Fruit fly (Drosophila melanogaster) whole organism, embryonic: ENCODE data around the gene PolA1.

Experiments used
- CG10209 ChIP-seq: fragments of 200-800 bp; sonication (Bioruptor generic); optimal IDR thresholded peaks from 3 replicates; lab custom pipeline; 2017; ENCODE audit warnings: missing biosample characterization, mild to moderate bottlenecking, missing genetic modification characterization, missing genetic modification reagents
- CG10979 ChIP-seq: fragments of 200-800 bp; sonication (Bioruptor generic); optimal IDR thresholded peaks from 2 replicates; lab custom pipeline; 2018; ENCODE audit warnings: missing biosample characterization, mild to moderate bottlenecking, missing genetic modification characterization, moderate library complexity
- CG1233 ChIP-seq: fragments of 200-800 bp; sonication (Bioruptor generic); optimal IDR thresholded peaks from 4 replicates; lab custom pipeline; 2018; ENCODE audit warnings: missing biosample characterization, mild to moderate bottlenecking, missing genetic modification characterization
- CG14014 ChIP-seq: fragments of 200-800 bp; sonication (Bioruptor generic); IDR thresholded peaks from 2 replicates; pipeline ENCODE4 v1.3.6; 2022; ENCODE audit warnings: missing biosample characterization, missing genetic modification characterization
- CG15601 ChIP-seq: fragments of 200-800 bp; sonication (Bioruptor generic); optimal IDR thresholded peaks from 3 replicates; lab custom pipeline; 2019; ENCODE audit warnings: missing biosample characterization, mild to moderate bottlenecking, missing genetic modification characterization, moderate library complexity
- CG1602 ChIP-seq: fragments of 200-800 bp; sonication (Bioruptor generic); optimal IDR thresholded peaks from 3 replicates; lab custom pipeline; 2016; ENCODE audit warnings: missing biosample characterization, missing genetic modification characterization
- CG18262 ChIP-seq: fragments of 200-800 bp; optimal IDR thresholded peaks from 3 replicates; lab custom pipeline; 2019; ENCODE audit warnings: missing biosample characterization, mild to moderate bottlenecking, missing genetic modification characterization, moderate library complexity
- CG3726 ChIP-seq: fragments of 200-800 bp; sonication (Bioruptor generic); IDR thresholded peaks from 3 replicates; pipeline ENCODE4, ENCODE4 v1.3.6; 2022; ENCODE audit warnings: missing biosample characterization, missing genetic modification characterization
- CG4328 ChIP-seq: fragments of 200-800 bp; sonication (Bioruptor generic); optimal IDR thresholded peaks from 3 replicates; lab custom pipeline; 2017; ENCODE audit warnings: missing biosample characterization, missing genetic modification reagents, missing genetic modification characterization
- CG5180 ChIP-seq: fragments of 200-800 bp; sonication (Bioruptor generic); optimal IDR thresholded peaks from 3 replicates; lab custom pipeline; 2017; ENCODE audit warnings: missing biosample characterization, missing genetic modification characterization, mild to moderate bottlenecking, moderate library complexity, missing genetic modification reagents
- CG6689 ChIP-seq: fragments of 200-800 bp; sonication (Bioruptor generic); IDR thresholded peaks from 2 replicates; pipeline ENCODE4 v1.3.6; 2022; ENCODE audit warnings: missing biosample characterization, missing genetic modification characterization
- CG6765 ChIP-seq: fragments of 200-800 bp; sonication (Bioruptor generic); optimal IDR thresholded peaks from 3 replicates; lab custom pipeline; 2017; ENCODE audit warnings: missing biosample characterization, mild to moderate bottlenecking, missing genetic modification characterization
- CG7271 ChIP-seq: fragments of 200-800 bp; sonication (Bioruptor generic); optimal IDR thresholded peaks from 2 replicates; lab custom pipeline; 2018; ENCODE audit warnings: missing biosample characterization, mild to moderate bottlenecking, missing genetic modification characterization, moderate library complexity
- CG7556 ChIP-seq: fragments of 200-800 bp; sonication (Bioruptor generic); optimal IDR thresholded peaks from 2 replicates; lab custom pipeline; 2017; ENCODE audit warnings: missing biosample characterization, mild to moderate bottlenecking, missing genetic modification characterization
- CG7745 ChIP-seq: fragments of 200-800 bp; sonication (Bioruptor generic); optimal IDR thresholded peaks from 2 replicates; lab custom pipeline; 2018; ENCODE audit warnings: missing biosample characterization, mild to moderate bottlenecking, missing genetic modification characterization, moderate library complexity
- CG7928 ChIP-seq: fragments of 200-800 bp; sonication (Bioruptor generic); optimal IDR thresholded peaks from 2 replicates; lab custom pipeline; 2017; ENCODE audit warnings: missing biosample characterization, mild to moderate bottlenecking, missing genetic modification characterization
- CG9876 ChIP-seq: fragments of 200-800 bp; sonication (Bioruptor generic); optimal IDR thresholded peaks from 2 replicates; lab custom pipeline; 2016; ENCODE audit warnings: missing biosample characterization, missing genetic modification characterization
- D19B ChIP-seq: fragments of 200-800 bp; sonication (Bioruptor generic); optimal IDR thresholded peaks from 2 replicates; lab custom pipeline; 2017; ENCODE audit warnings: missing biosample characterization, mild to moderate bottlenecking, missing genetic modification characterization
- Dll ChIP-seq: fragments of 200-800 bp; sonication (Bioruptor generic); IDR thresholded peaks from 4 replicates; pipeline ENCODE4 v1.3.6; 2022; ENCODE audit warnings: missing biosample characterization, missing genetic modification characterization; ENCODE audit not compliant: partially characterized antibody
- Drgx ChIP-seq: fragments of 200-800 bp; sonication (Bioruptor generic); IDR thresholded peaks from 2 replicates; pipeline ENCODE4 v1.3.6; 2022; ENCODE audit warnings: missing biosample characterization, missing genetic modification characterization
- Ets65A ChIP-seq: fragments of 200-800 bp; sonication (Bioruptor generic); peaks from one replicate; lab custom pipeline; 2016; ENCODE audit warnings: missing biosample characterization, missing genetic modification characterization
- Hr3 ChIP-seq: fragments of 200-800 bp; sonication (Bioruptor generic); optimal IDR thresholded peaks from 3 replicates; lab custom pipeline; 2016; ENCODE audit warnings: missing biosample characterization, missing genetic modification characterization
- Hr39 ChIP-seq: fragments of >200 bp; optimal IDR thresholded peaks from 2 replicates; lab custom pipeline; 2017
- Lhr ChIP-seq: fragments of 200-800 bp; sonication (Bioruptor generic); optimal IDR thresholded peaks from 3 replicates; lab custom pipeline; 2017; ENCODE audit warnings: mild to moderate bottlenecking, missing biosample characterization, missing genetic modification reagents, missing genetic modification characterization
- MTF-1 ChIP-seq: fragments of 200-800 bp; sonication (Bioruptor generic); optimal IDR thresholded peaks from 2 replicates; lab custom pipeline; 2018; ENCODE audit warnings: missing biosample characterization, mild to moderate bottlenecking, missing genetic modification characterization, borderline replicate concordance
- NfI ChIP-seq: fragments of 200-800 bp; sonication (Bioruptor generic); optimal IDR thresholded peaks from 3 replicates; lab custom pipeline; 2018; ENCODE audit warnings: missing biosample characterization, mild to moderate bottlenecking, missing genetic modification characterization, moderate library complexity
- Oli ChIP-seq: fragments of 200-800 bp; sonication (Bioruptor generic); optimal IDR thresholded peaks from 2 replicates; lab custom pipeline; 2018; ENCODE audit warnings: missing biosample characterization, mild to moderate bottlenecking, missing genetic modification characterization, moderate library complexity
- Rfx ChIP-seq: fragments of 200-800 bp; sonication (Bioruptor generic); IDR thresholded peaks from 2 replicates; pipeline ENCODE4 v1.3.6; 2022; ENCODE audit warnings: missing biosample characterization, missing genetic modification characterization
- Ssrp ChIP-seq: fragments of 200-800 bp; sonication (Bioruptor generic); optimal IDR thresholded peaks from 2 replicates; lab custom pipeline; 2018; ENCODE audit warnings: missing biosample characterization, mild to moderate bottlenecking, missing genetic modification characterization, moderate library complexity
- TFAM ChIP-seq: fragments of 200-800 bp; sonication (Bioruptor generic); optimal IDR thresholded peaks from 2 replicates; lab custom pipeline; 2017; ENCODE audit warnings: missing biosample characterization, missing genetic modification characterization, inconsistent platforms
- Trl ChIP-seq, 3 experiments: fragments of >200 bp in 2 of 3; fragments of 200-800 bp in 1 of 3; sonication (Bioruptor generic) in 1 of 3; optimal IDR thresholded peaks; 2 replicates in 1 of 3; 3 replicates in 2 of 3; lab custom pipeline; 2016 to 2017; ENCODE audit warnings: missing biosample characterization in 1 of 3, missing genetic modification characterization in 1 of 3
- bbx ChIP-seq: fragments of 200-800 bp; sonication (Bioruptor generic); IDR thresholded peaks from 2 replicates; pipeline ENCODE4 v1.3.6; 2022; ENCODE audit warnings: missing biosample characterization, missing genetic modification characterization; ENCODE audit not compliant: partially characterized antibody
- bowl ChIP-seq: fragments of 200-800 bp; sonication (Bioruptor generic); IDR thresholded peaks from 2 replicates; pipeline ENCODE4 v1.3.6; 2022; ENCODE audit warnings: missing biosample characterization, missing genetic modification characterization
- cg ChIP-seq: fragments of 200-800 bp; sonication (Bioruptor generic); optimal IDR thresholded peaks from 3 replicates; lab custom pipeline; 2019; ENCODE audit warnings: missing biosample characterization, mild to moderate bottlenecking, missing genetic modification characterization, moderate library complexity
- crol ChIP-seq: fragments of 200-800 bp; sonication (Bioruptor generic); IDR thresholded peaks from 2 replicates; pipeline ENCODE4 v1.3.6; 2022; ENCODE audit warnings: missing biosample characterization, missing genetic modification characterization
- esg ChIP-seq: fragments of 200-800 bp; sonication (Bioruptor generic); conservative IDR thresholded peaks from 2 replicates; pipeline ENCODE4 v1.3.6; 2022; ENCODE audit warnings: missing biosample characterization, missing genetic modification characterization
- gcm ChIP-seq: fragments of 200-800 bp; sonication (Bioruptor generic); optimal IDR thresholded peaks from 2 replicates; lab custom pipeline; 2019; ENCODE audit warnings: missing biosample characterization, mild to moderate bottlenecking, missing genetic modification characterization, moderate library complexity
- gem ChIP-seq: fragments of 200-800 bp; sonication (Bioruptor generic); optimal IDR thresholded peaks from 2 replicates; lab custom pipeline; 2019; ENCODE audit warnings: missing biosample characterization, mild to moderate bottlenecking, missing genetic modification characterization, moderate library complexity
- grau ChIP-seq: fragments of 200-800 bp; optimal IDR thresholded peaks from 3 replicates; lab custom pipeline; 2019; ENCODE audit warnings: missing biosample characterization, mild to moderate bottlenecking, missing genetic modification characterization, moderate library complexity
- grn ChIP-seq: fragments of 200-800 bp; sonication (Bioruptor generic); optimal IDR thresholded peaks from 3 replicates; lab custom pipeline; 2017; ENCODE audit warnings: missing biosample characterization, missing genetic modification characterization
- gro ChIP-seq: fragments of 200-800 bp; sonication (Bioruptor generic); optimal IDR thresholded peaks from 2 replicates; lab custom pipeline; 2016; ENCODE audit warnings: missing biosample characterization, missing genetic modification characterization
- hkb ChIP-seq, 2 experiments: fragments of 200-800 bp in 1 of 2; fragments of >200 bp in 1 of 2; sonication (Bioruptor generic) in 1 of 2; IDR thresholded peaks in 1 of 2; optimal IDR thresholded peaks in 1 of 2; 2 replicates each; pipeline versions ENCODE4 v1.3.6 to Lab custom; 2017 to 2022; ENCODE audit warnings: missing biosample characterization in 1 of 2, missing genetic modification characterization in 1 of 2
- nmo ChIP-seq: fragments of 200-800 bp; sonication (Bioruptor generic); optimal IDR thresholded peaks from 2 replicates; lab custom pipeline; 2018; ENCODE audit warnings: missing biosample characterization, mild to moderate bottlenecking, missing genetic modification characterization, moderate library complexity
- otp ChIP-seq: fragments of 200-800 bp; sonication (Bioruptor generic); IDR thresholded peaks from 3 replicates; pipeline ENCODE4, ENCODE4 v1.3.6; 2022; ENCODE audit warnings: missing biosample characterization, missing genetic modification characterization
- ro ChIP-seq: fragments of 200-800 bp; sonication (Bioruptor generic); IDR thresholded peaks from 2 replicates; pipeline ENCODE4 v1.3.6; 2022; ENCODE audit warnings: missing biosample characterization, missing genetic modification characterization
- sens-2 ChIP-seq: fragments of 200-800 bp; sonication (Bioruptor generic); IDR thresholded peaks from 2 replicates; pipeline ENCODE4 v1.3.6; 2022; ENCODE audit warnings: missing biosample characterization, missing genetic modification characterization
- sr ChIP-seq: fragments of 200-800 bp; sonication (Bioruptor generic); IDR thresholded peaks from 3 replicates; pipeline ENCODE4 v1.3.6; 2022; ENCODE audit warnings: missing biosample characterization, missing genetic modification characterization
- wek ChIP-seq: fragments of 200-800 bp; sonication (Bioruptor generic); optimal IDR thresholded peaks from 3 replicates; lab custom pipeline; 2018; ENCODE audit warnings: missing biosample characterization, mild to moderate bottlenecking, missing genetic modification characterization, moderate library complexity

PolA1 gene

dm6 chr3R:21652891-21653394, 18.6 kb downstream of the PolA1 start (continued):
- no peak for TF ChIP-seq CG9876 (GFP tag; lab: Kevin White, UChicago)
- TF ChIP-seq ro (GFP tag; lab: Robert Waterston, UW): no peak
- no peak for TF ChIP-seq grn
- TF ChIP-seq Hr3 (GFP tag; lab: Kevin White, UChicago): no peak
- no peak for TF ChIP-seq CG7745 (tag; lab: Kevin White, UChicago)
- no peak for TF ChIP-seq bbx (GFP tag; lab: Robert Waterston, UW)
- TF ChIP-seq CG6765 (GFP tag; lab: Kevin White, UChicago): no peak
- no peak for TF ChIP-seq sens-2
- no peak for TF ChIP-seq CG5180 (GFP tag; lab: Kevin White, UChicago)
- no peak for TF ChIP-seq MTF-1 (GFP tag; lab: Kevin White, UChicago)
- peak; percentile 42 for TF ChIP-seq crol (GFP tag; lab: Robert Waterston, UW)
- TF ChIP-seq Hr39 (lab: Kevin White, UChicago): no peak
- no peak for TF ChIP-seq CG14014 (GFP tag; lab: Robert Waterston, UW)
- TF ChIP-seq esg (GFP tag; lab: Robert Waterston, UW): no peak
- TF ChIP-seq sr (GFP tag; lab: Robert Waterston, UW): no peak
- no peak for TF ChIP-seq CG3726
- no peak for TF ChIP-seq wek (GFP tag; lab: Kevin White, UChicago)
- no peak for TF ChIP-seq Rfx
- no peak for TF ChIP-seq CG7271 (tag; lab: Kevin White, UChicago)
- TF ChIP-seq CG1233 (GFP tag; lab: Kevin White, UChicago): no peak
- TF ChIP-seq gem: no peak
- TF ChIP-seq TFAM (GFP tag; lab: Kevin White, UChicago): no peak
- TF ChIP-seq Dll (GFP tag; lab: Robert Waterston, UW): no peak
- TF ChIP-seq bowl (GFP tag; lab: Robert Waterston, UW): no peak

- TF ChIP-seq CG18262 (peak; percentile 78), Ets65A (GFP tag; lab: Kevin White, UChicago) (no peak), D19B (GFP tag; lab: Kevin White, UChicago) (peak; percentile 65), Ssrp (peak; percentile 43), hkb (optimal IDR thresholded peaks at IDR 0.05; lab: Kevin White, UChicago) (no peak), hkb (GFP tag; IDR thresholded peaks at IDR 0.05; lab: Robert Waterston, UW) (0 out of 2 replicates have a peak, but pooled peaks have one; percentile 14), CG10209 (GFP tag; lab: Kevin White, UChicago) (peak; percentile 26), NfI (GFP tag; lab: Kevin White, UChicago) (no peak), CG10979 (tag; lab: Kevin White, UChicago) (peak; percentile 63), CG15601 (tag; lab: Kevin White, UChicago) (peak; percentile 27), cg (GFP tag; lab: Kevin White, UChicago) (peak; percentile 59), Lhr (GFP tag; lab: Kevin White, UChicago) (peak; percentile 2), CG6689 (GFP tag; lab: Robert Waterston, UW) (peak; percentile 47; the same call in 1 of the 2 replicates), CG7928 (GFP tag; lab: Kevin White, UChicago) (no peak), gro (GFP tag; lab: Kevin White, UChicago) (no peak), Trl (optimal IDR thresholded peaks at IDR 0.05; lab: Kevin White, UChicago) (peak; percentile 12 to 40), Trl (GFP tag; optimal IDR thresholded peaks at IDR 0.05; lab: Kevin White, UChicago) (no peak), Oli (tag; lab: Kevin White, UChicago) (peak; percentile 44), Drgx (GFP tag; lab: Robert Waterston, UW) (peak; percentile 69; the same call in 1 of the 2 replicates), CG7556 (GFP tag; lab: Kevin White, UChicago) (peak; percentile 55), gcm (GFP tag; lab: Kevin White, UChicago) (no peak), CG1602 (GFP tag; lab: Kevin White, UChicago) (peak; percentile 15), otp (GFP tag; lab: Robert Waterston, UW) (no peak), CG4328 (GFP tag; lab: Kevin White, UChicago) (no peak), nmo (GFP tag; lab: Kevin White, UChicago) (peak; percentile 72), grau (tag; lab: Kevin White, UChicago) (peak; percentile 32)
These were observed 20.3 kb downstream of the PolA1 start for dm6 chr3R:21651048-21651887.
